Worm (Caenorhabditis elegans): ENCODE measurements around the gene R11E3.19.

Gene R11E3.19

ce11 chrIV:4811863-4812262 is 36.0 kb upstream of the R11E3.19 start, which contains the start of gene srw-95 (continued):
- no peak for TF ChIP-seq attf-3 (GFP tag; conservative IDR thresholded peaks at IDR 0.05)
- TF ChIP-seq repo-1 (tag; optimal IDR thresholded peaks at IDR 0.05) = no peak
- TF ChIP-seq let-526 (GFP tag; IDR thresholded peaks at IDR 0.05) = no peak
- TF ChIP-seq lag-1 (GFP tag; IDR thresholded peaks at IDR 0.05) = no peak
- no peak for TF ChIP-seq egl-44 (GFP tag; IDR thresholded peaks at IDR 0.05)
- no peak for TF ChIP-seq ztf-28 (GFP tag; IDR thresholded peaks at IDR 0.05)
- no peak for TF ChIP-seq unc-62 (GFP tag; optimal IDR thresholded peaks at IDR 0.05)
- TF ChIP-seq snpc-4 (GFP tag; optimal IDR thresholded peaks at IDR 0.05) = no peak
- TF ChIP-seq snpc-4 (tag; optimal IDR thresholded peaks at IDR 0.05) = peak in 2 of 4 experiments; percentile 51 to 81
- no peak for TF ChIP-seq egrh-3 (GFP tag; IDR thresholded peaks at IDR 0.05)
- TF ChIP-seq T07F8.4 (tag; optimal IDR thresholded peaks at IDR 0.05) = no peak
- no peak for TF ChIP-seq nfyb-1 (GFP tag; IDR thresholded peaks at IDR 0.05)
- TF ChIP-seq Y53G8AR.9 (GFP tag; conservative IDR thresholded peaks at IDR 0.05) = no peak
- no peak for TF ChIP-seq B0261.1 (tag; optimal IDR thresholded peaks at IDR 0.05)
- 0 out of 2 replicates have a peak, but pooled peaks have one; percentile 71 for TF ChIP-seq madf-3 (GFP tag; IDR thresholded peaks at IDR 0.05)
- TF ChIP-seq ztf-18 (tag; optimal IDR thresholded peaks at IDR 0.05) = no peak
- TF ChIP-seq F57C9.4 (tag; optimal IDR thresholded peaks at IDR 0.05) = no peak
- TF ChIP-seq Y67H2A.10 (GFP tag; conservative IDR thresholded peaks at IDR 0.05) = no peak
- no peak for TF ChIP-seq nfya-1 (tag; optimal IDR thresholded peaks at IDR 0.05; ENCODE audit: borderline replicate concordance, insufficient read depth)
- TF ChIP-seq T26A5.8 (tag; optimal IDR thresholded peaks at IDR 0.05) = no peak
- no peak for TF ChIP-seq nhr-90 (tag; optimal IDR thresholded peaks at IDR 0.05)
- TF ChIP-seq pha-4 (tag; optimal IDR thresholded peaks at IDR 0.05) = no peak
- no peak for TF ChIP-seq Y53F4B.3 (GFP tag; IDR thresholded peaks at IDR 0.05)
- TF ChIP-seq lin-35 (GFP tag; optimal IDR thresholded peaks at IDR 0.05) = peak in 1 of 3 experiments; percentile 11
- no peak for TF ChIP-seq zfh-2 (GFP tag; conservative IDR thresholded peaks at IDR 0.05)
- TF ChIP-seq Y56A3A.18 (GFP tag; IDR thresholded peaks at IDR 0.05) = no peak
- no peak for TF ChIP-seq madf-10 (tag; optimal IDR thresholded peaks at IDR 0.05)
- TF ChIP-seq C17E4.6 (GFP tag; IDR thresholded peaks at IDR 0.05) = no peak
- no peak for TF ChIP-seq D2030.7 (GFP tag; IDR thresholded peaks at IDR 0.05)
- TF ChIP-seq xnd-1 (tag; optimal IDR thresholded peaks at IDR 0.05) = no peak
- no peak for TF ChIP-seq F10E7.11 (tag; optimal IDR thresholded peaks at IDR 0.05)
- TF ChIP-seq snpc-1.3 (tag; optimal IDR thresholded peaks at IDR 0.05; ENCODE audit: insufficient read depth) = peak; percentile 19
- no peak for TF ChIP-seq ceh-58 (GFP tag; IDR thresholded peaks at IDR 0.05)
- peak; percentile 5 for TF ChIP-seq unc-130 (GFP tag; optimal IDR thresholded peaks at IDR 0.05)
- no peak for TF ChIP-seq tlf-1 (GFP tag; optimal IDR thresholded peaks at IDR 0.05)
- no peak for TF ChIP-seq him-1 (tag; optimal IDR thresholded peaks at IDR 0.05)
- no peak for TF ChIP-seq F22D6.2 (tag; optimal IDR thresholded peaks at IDR 0.05)
- no peak for TF ChIP-seq ekl-4 (GFP tag; IDR thresholded peaks at IDR 0.05)
- TF ChIP-seq die-1 (tag; optimal IDR thresholded peaks at IDR 0.05) = peak; percentile 12
- no peak for TF ChIP-seq nfya-2 (GFP tag; IDR thresholded peaks at IDR 0.05)
- no peak for TF ChIP-seq athp-1 (tag; optimal IDR thresholded peaks at IDR 0.05)
- no peak for TF ChIP-seq gei-17 (GFP tag; optimal IDR thresholded peaks at IDR 0.05)
- TF ChIP-seq ceh-40 (GFP tag; IDR thresholded peaks at IDR 0.05) = no peak
- TF ChIP-seq let-607 (tag; optimal IDR thresholded peaks at IDR 0.05) = no peak
- no peak for TF ChIP-seq ccch-3 (GFP tag; optimal IDR thresholded peaks at IDR 0.05)
- TF ChIP-seq ztf-6 (GFP tag; IDR thresholded peaks at IDR 0.05) = no peak
- TF ChIP-seq ceh-79 (tag; optimal IDR thresholded peaks at IDR 0.05) = no peak
- TF ChIP-seq F52B5.7 (tag; optimal IDR thresholded peaks at IDR 0.05) = no peak
- no peak for TF ChIP-seq ama-1 (optimal IDR thresholded peaks at IDR 0.05)
- TF ChIP-seq ama-1 (GFP tag; optimal IDR thresholded peaks at IDR 0.05) = no peak
